Worm (Caenorhabditis elegans) whole organism, young adult: Measurements from ENCODE around the gene cya-1.
A peak's percentile ranks its signal among the peaks of the same experiment; 100 is the strongest.

Experiments
- B0035.1 ChIP-seq: sonication (generic microtip); optimal IDR thresholded peaks from 2 replicates; lab custom pipeline; 2016; ENCODE audit warnings: missing genetic modification characterization, mild to moderate bottlenecking, missing compliant biosample characterization, missing genotype, missing genetic modification reagents
- C17E4.6 ChIP-seq: fragments of 200-800 bp; sonication (Bioruptor generic); IDR thresholded peaks from 2 replicates; pipeline ENCODE4 v1.3.6; 2022; ENCODE audit warnings: missing genetic modification reagents, missing genetic modification characterization, missing compliant biosample characterization
- D2030.7 ChIP-seq: fragments of 200-800 bp; sonication (Bioruptor generic); IDR thresholded peaks from 2 replicates; pipeline ENCODE4 v1.3.6; 2022; ENCODE audit warnings: missing genetic modification reagents, missing genetic modification characterization, missing compliant biosample characterization
- F22D6.2 ChIP-seq: sonication (generic microtip); optimal IDR thresholded peaks from 2 replicates; lab custom pipeline; 2016; ENCODE audit warnings: mild to moderate bottlenecking, missing genetic modification characterization, missing compliant biosample characterization
- F37B4.10 ChIP-seq: fragments of 200-800 bp; sonication (Bioruptor generic); IDR thresholded peaks from 2 replicates; pipeline ENCODE4 v1.3.6; 2022; ENCODE audit warnings: missing genetic modification characterization, missing compliant biosample characterization
- F39B2.1 ChIP-seq: fragments of 200-800 bp; sonication (Bioruptor generic); IDR thresholded peaks from 2 replicates; pipeline ENCODE4 v1.3.6; 2022; ENCODE audit warnings: missing genetic modification reagents, missing genetic modification characterization, missing compliant biosample characterization
- F49E8.2 ChIP-seq: sonication (generic microtip); optimal IDR thresholded peaks from 3 replicates; lab custom pipeline; 2017; ENCODE audit warnings: missing genetic modification characterization, mild to moderate bottlenecking, missing compliant biosample characterization, antibody characterized with exemption, moderate library complexity; ENCODE audit not compliant: insufficient read depth
- Y53G8AR.9 ChIP-seq: fragments of 200-800 bp; sonication (Bioruptor generic); conservative IDR thresholded peaks from 2 replicates; pipeline ENCODE4 v1.3.6; 2022; ENCODE audit warnings: missing genetic modification reagents, missing genetic modification characterization, missing compliant biosample characterization
- ZK185.1 ChIP-seq: sonication (generic microtip); optimal IDR thresholded peaks from 2 replicates; lab custom pipeline; 2016; ENCODE audit warnings: mild to moderate bottlenecking, missing genetic modification characterization, missing compliant biosample characterization; ENCODE audit not compliant: poor library complexity, severe bottlenecking
- aptf-3 ChIP-seq: fragments of 200-800 bp; sonication (Bioruptor generic); IDR thresholded peaks from 2 replicates; pipeline ENCODE4 v1.3.6; 2022; ENCODE audit warnings: missing genetic modification characterization, missing compliant biosample characterization
- attf-5 ChIP-seq: fragments of 200-800 bp; sonication (Bioruptor generic); optimal IDR thresholded peaks from 2 replicates; lab custom pipeline; 2018; ENCODE audit warnings: mild to moderate bottlenecking, missing genetic modification characterization, missing compliant biosample characterization
- ceh-58 ChIP-seq: fragments of 200-800 bp; sonication (Bioruptor generic); IDR thresholded peaks from 2 replicates; pipeline ENCODE4 v1.3.6; 2022; ENCODE audit warnings: missing genetic modification characterization, missing compliant biosample characterization
- ceh-79 ChIP-seq: sonication (generic microtip); optimal IDR thresholded peaks from 2 replicates; lab custom pipeline; 2017; ENCODE audit warnings: mild to moderate bottlenecking, missing genetic modification characterization, missing compliant biosample characterization
- die-1 ChIP-seq: sonication (generic microtip); optimal IDR thresholded peaks from 2 replicates; lab custom pipeline; 2016; ENCODE audit warnings: missing genotype, mild to moderate bottlenecking, missing genetic modification characterization, missing compliant biosample characterization
- dpff-1 ChIP-seq: sonication (generic microtip); optimal IDR thresholded peaks from 2 replicates; lab custom pipeline; 2017; ENCODE audit warnings: mild to moderate bottlenecking, missing genetic modification characterization, missing compliant biosample characterization
- dpl-1 ChIP-seq: fragments of 150-350 bp; optimal IDR thresholded peaks from 2 replicates; lab custom pipeline; 2014; ENCODE audit warnings: missing biosample characterization, missing genetic modification reagents, missing genetic modification characterization
- egl-44 ChIP-seq: fragments of 200-800 bp; sonication (Bioruptor generic); IDR thresholded peaks from 2 replicates; pipeline ENCODE4 v1.3.6; 2022; ENCODE audit warnings: missing genetic modification reagents, missing genetic modification characterization, missing compliant biosample characterization
- ekl-4 ChIP-seq: fragments of 200-800 bp; sonication (Bioruptor generic); IDR thresholded peaks from 2 replicates; pipeline ENCODE4 v1.3.6; 2022; ENCODE audit warnings: missing genetic modification reagents, missing genetic modification characterization, missing compliant biosample characterization
- gei-17 ChIP-seq: fragments of 200-800 bp; sonication (Bioruptor generic); optimal IDR thresholded peaks from 2 replicates; lab custom pipeline; 2018; ENCODE audit warnings: mild to moderate bottlenecking, missing genetic modification characterization, missing compliant biosample characterization
- hlh-12 ChIP-seq: sonication (generic microtip); optimal IDR thresholded peaks from 2 replicates; lab custom pipeline; 2016; ENCODE audit warnings: missing genetic modification characterization, missing compliant biosample characterization
- lir-1 ChIP-seq: fragments of 200-800 bp; sonication (Bioruptor generic); conservative IDR thresholded peaks from 2 replicates; pipeline ENCODE4 v1.3.6; 2022; ENCODE audit warnings: missing genetic modification reagents, missing genetic modification characterization, missing compliant biosample characterization
- lsl-1 ChIP-seq: fragments of 200-800 bp; sonication (Bioruptor generic); optimal IDR thresholded peaks from 2 replicates; lab custom pipeline; 2018; ENCODE audit warnings: mild to moderate bottlenecking, missing genetic modification characterization, moderate library complexity, missing compliant biosample characterization
- madf-6 ChIP-seq: fragments of 200-800 bp; sonication (Bioruptor generic); IDR thresholded peaks from 2 replicates; pipeline ENCODE4 v1.3.6; 2022; ENCODE audit warnings: missing genetic modification reagents, missing genetic modification characterization, missing compliant biosample characterization
- mel-28 ChIP-seq: sonication (generic microtip); optimal IDR thresholded peaks from 2 replicates; lab custom pipeline; 2016; ENCODE audit warnings: borderline replicate concordance, mild to moderate bottlenecking, missing genetic modification characterization, missing compliant biosample characterization
- nfyb-1 ChIP-seq: fragments of 200-800 bp; sonication (Bioruptor generic); IDR thresholded peaks from 2 replicates; pipeline ENCODE4 v1.3.6; 2022; ENCODE audit warnings: missing genetic modification reagents, missing genetic modification characterization, missing compliant biosample characterization
- rec-8 ChIP-seq, 2 experiments: sonication (generic microtip); optimal IDR thresholded peaks; 2 replicates each; lab custom pipeline; 2016; ENCODE audit warnings: mild to moderate bottlenecking in 2 of 2, missing genetic modification characterization in 2 of 2, missing genetic modification reagents in 2 of 2, missing genotype in 2 of 2, missing biosample characterization in 1 of 2, missing compliant biosample characterization in 1 of 2, moderate library complexity in 1 of 2
- somi-1 ChIP-seq: fragments of 200-800 bp; sonication (Bioruptor generic); optimal IDR thresholded peaks from 2 replicates; lab custom pipeline; 2018; ENCODE audit warnings: mild to moderate bottlenecking, missing genetic modification characterization, missing compliant biosample characterization
- ztf-25 ChIP-seq: fragments of 200-800 bp; sonication (Bioruptor generic); IDR thresholded peaks from 2 replicates; pipeline ENCODE4 v1.3.6; 2022; ENCODE audit warnings: missing genetic modification reagents, missing genetic modification characterization, missing compliant biosample characterization
- ztf-26 ChIP-seq: sonication (generic microtip); optimal IDR thresholded peaks from 2 replicates; lab custom pipeline; 2017; ENCODE audit warnings: missing genetic modification characterization, missing compliant biosample characterization

Gene cya-1

ce11 chrIII:9109172-9109571 is at the start of gene cya-1:
Gene cya-1 (minus strand): TSS chrIII:9109272.
- TF ChIP-seq D2030.7 (GFP tag; lab: Robert Waterston, UW) (no peak), madf-6 (GFP tag; lab: Robert Waterston, UW) (peak; percentile 8; the same call in 1 of the 2 replicates)
- TF ChIP-seq, all 124 proteins: peak for 1

ce11 chrIII:9154766-9155165 is 45.7 kb upstream of the cya-1 start, which contains the start of gene irld-34:
Gene irld-34 (plus strand): TSS chrIII:9155066.
- TF ChIP-seq ceh-58 (GFP tag; lab: Robert Waterston, UW) (no peak), C17E4.6 (GFP tag; lab: Robert Waterston, UW) (no peak), attf-5 (GFP tag; lab: Kevin White, UChicago) (no peak), F37B4.10 (GFP tag; lab: Robert Waterston, UW) (no peak), nfyb-1 (GFP tag; lab: Robert Waterston, UW) (no peak), F49E8.2 (tag; lab: Kevin White, UChicago) (no peak), ZK185.1 (no peak), rec-8 (tag; optimal IDR thresholded peaks at IDR 0.05; lab: Kevin White, UChicago) (no peak), hlh-12 (tag; lab: Kevin White, UChicago) (no peak)

- TF ChIP-seq attf-5 (GFP tag; lab: Kevin White, UChicago) (no peak), ceh-79 (tag; lab: Kevin White, UChicago) (no peak), ztf-25 (GFP tag; lab: Robert Waterston, UW) (no peak), ceh-58 (GFP tag; lab: Robert Waterston, UW) (no peak), F37B4.10 (GFP tag; lab: Robert Waterston, UW) (no peak), C17E4.6 (GFP tag; lab: Robert Waterston, UW) (no peak), B0035.1 (tag; lab: Kevin White, UChicago) (no peak), mel-28 (tag; lab: Kevin White, UChicago) (no peak), ekl-4 (no peak), aptf-3 (no peak), die-1 (tag; lab: Kevin White, UChicago) (no peak), hlh-12 (tag; lab: Kevin White, UChicago) (no peak), F39B2.1 (GFP tag; lab: Robert Waterston, UW) (no peak), lsl-1 (GFP tag; lab: Kevin White, UChicago) (no peak)
Measured at ce11 chrIII:9153809-9154208, 44.7 kb upstream of the cya-1 start, which contains the start of gene nhl-1. Gene nhl-1 (minus strand): TSS chrIII:9153909.

- TF ChIP-seq lir-1 (GFP tag; lab: Robert Waterston, UW): no peak
- peak; percentile 35 for TF ChIP-seq somi-1
- TF ChIP-seq, all 124 proteins: peak for 1
Measured at ce11 chrIII:9152950-9153349, 43.9 kb upstream of the cya-1 start.

ce11 chrIII:9151782-9152181 is 42.7 kb upstream of the cya-1 start:
- TF ChIP-seq dpff-1 (tag; lab: Kevin White, UChicago) (no peak), dpl-1 (GFP tag; lab: Kevin White, UChicago) (no peak), Y53G8AR.9 (GFP tag; lab: Robert Waterston, UW) (no peak)

ce11 chrIII:9149132-9149531 is 40.1 kb upstream of the cya-1 start:
- no peak for TF ChIP-seq egl-44 (GFP tag; lab: Robert Waterston, UW)
- TF ChIP-seq ztf-26 (tag; lab: Kevin White, UChicago): no peak
- TF ChIP-seq F22D6.2: no peak
- no peak for TF ChIP-seq gei-17
- TF ChIP-seq somi-1: no peak
